Worm (Caenorhabditis elegans): Measurements from ENCODE around the gene catp-3.
A peak's percentile ranks its signal among the peaks of the same experiment; 100 is the strongest.

catp-3 gene

ce11 chrV:8031121-8031520 lies 44.7 kb upstream of the catp-3 start, which contains the start of gene vars-1 (continued):
- peak; percentile 66 for TF ChIP-seq tbx-2 (tag; optimal IDR thresholded peaks at IDR 0.05)
- TF ChIP-seq nhr-85 (tag) = peak; percentile 65
- TF ChIP-seq fkh-4 (tag; optimal IDR thresholded peaks at IDR 0.05; ENCODE audit: borderline replicate concordance) = no peak
- TF ChIP-seq unc-86 (tag; optimal IDR thresholded peaks at IDR 0.05) = peak; percentile 39
- no peak for TF ChIP-seq nhr-11 (tag; optimal IDR thresholded peaks at IDR 0.05)
- TF ChIP-seq blmp-1 (tag; optimal IDR thresholded peaks at IDR 0.05) = peak; percentile 70
- TF ChIP-seq dpl-1 (GFP tag; optimal IDR thresholded peaks at IDR 0.05) = peak; percentile 92 to 97 (median 97)
- no peak for TF ChIP-seq C34B4.2 (tag; optimal IDR thresholded peaks at IDR 0.05)
- no peak for TF ChIP-seq nhr-76 (tag; optimal IDR thresholded peaks at IDR 0.05)
- no peak for TF ChIP-seq pqm-1 (tag; optimal IDR thresholded peaks at IDR 0.05)
- peak; percentile 10 for TF ChIP-seq elt-2 (tag; optimal IDR thresholded peaks at IDR 0.05)
- TF ChIP-seq egl-27 (tag; optimal IDR thresholded peaks at IDR 0.05) = no peak
- peak; percentile 61 for TF ChIP-seq nhr-90 (tag; optimal IDR thresholded peaks at IDR 0.05; ENCODE audit: poor library complexity)
- TF ChIP-seq C04F5.9 (tag; optimal IDR thresholded peaks at IDR 0.05) = no peak
- TF ChIP-seq unc-30 (tag; optimal IDR thresholded peaks at IDR 0.05) = no peak
- peak; percentile 51 for TF ChIP-seq dsc-1 (tag; optimal IDR thresholded peaks at IDR 0.05)
- no peak for TF ChIP-seq vab-15 (tag; optimal IDR thresholded peaks at IDR 0.05)
- TF ChIP-seq F16B12.6 (tag; optimal IDR thresholded peaks at IDR 0.05) = peak; percentile 52
- TF ChIP-seq nhr-84 (tag; optimal IDR thresholded peaks at IDR 0.05) = no peak
- TF ChIP-seq lsy-2 (tag; optimal IDR thresholded peaks at IDR 0.05) = peak; percentile 74 to 84
- no peak for TF ChIP-seq mep-1 (tag; optimal IDR thresholded peaks at IDR 0.05)
- TF ChIP-seq fos-1 (tag; optimal IDR thresholded peaks at IDR 0.05) = peak; percentile 18
- TF ChIP-seq xbp-1 (tag; optimal IDR thresholded peaks at IDR 0.05) = peak; percentile 58
- peak; percentile 0 for TF ChIP-seq aly-2 (tag; optimal IDR thresholded peaks at IDR 0.05)
- peak; percentile 40 for TF ChIP-seq lin-15B (tag; optimal IDR thresholded peaks at IDR 0.05)

- no peak for TF ChIP-seq nhr-20 (tag; optimal IDR thresholded peaks at IDR 0.05)
- TF ChIP-seq fkh-4 (tag; optimal IDR thresholded peaks at IDR 0.05; ENCODE audit: borderline replicate concordance) = no peak
These were observed 41.0 kb upstream of the catp-3 start, which contains the start of gene algn-12 for ce11 chrV:8034811-8035210. algn-12 (plus strand) TSS chrV:8035111.

- no peak for TF ChIP-seq nhr-19 (GFP tag; conservative IDR thresholded peaks at IDR 0.05)
- no peak for TF ChIP-seq ces-1 (GFP tag; optimal IDR thresholded peaks at IDR 0.05)
- no peak for TF ChIP-seq tbx-2 (tag; optimal IDR thresholded peaks at IDR 0.05)
- TF ChIP-seq nhr-11 (tag; optimal IDR thresholded peaks at IDR 0.05) = no peak
- no peak for TF ChIP-seq efl-3 (GFP tag; optimal IDR thresholded peaks at IDR 0.05)
- no peak for TF ChIP-seq nhr-47 (tag; optimal IDR thresholded peaks at IDR 0.05)
- no peak for TF ChIP-seq dsc-1 (tag; optimal IDR thresholded peaks at IDR 0.05)
- no peak for TF ChIP-seq ets-5 (GFP tag; IDR thresholded peaks at IDR 0.05)
- TF ChIP-seq blmp-1 (tag; optimal IDR thresholded peaks at IDR 0.05) = no peak
- TF ChIP-seq hlh-17 (GFP tag; optimal IDR thresholded peaks at IDR 0.05; ENCODE audit: borderline replicate concordance) = no peak
- no peak for TF ChIP-seq mef-2 (tag; optimal IDR thresholded peaks at IDR 0.05)
- no peak for TF ChIP-seq hpl-2 (GFP tag; optimal IDR thresholded peaks at IDR 0.05)
- no peak for TF ChIP-seq C34B4.2 (tag; optimal IDR thresholded peaks at IDR 0.05)
- no peak for TF ChIP-seq elt-3 (tag; optimal IDR thresholded peaks at IDR 0.05)
- no peak for TF ChIP-seq mep-1 (tag; optimal IDR thresholded peaks at IDR 0.05)
- no peak for TF ChIP-seq aly-2 (tag; optimal IDR thresholded peaks at IDR 0.05)
These were observed 39.9 kb upstream of the catp-3 start, which contains the start of gene ZC513.14 for ce11 chrV:8035947-8036346. ZC513.14 (minus strand) TSS chrV:8036047.

ce11 chrV:8039085-8039525 lies 36.7 kb upstream of the catp-3 start:
- TF ChIP-seq nhr-47 (tag; optimal IDR thresholded peaks at IDR 0.05) (peak; percentile 28), zip-4 (GFP tag; optimal IDR thresholded peaks at IDR 0.05) (no peak), nhr-85 (tag) (peak; percentile 77), fos-1 (tag; optimal IDR thresholded peaks at IDR 0.05) (no peak), snu-23 (GFP tag; optimal IDR thresholded peaks at IDR 0.05) (peak; percentile 46), lin-39 (tag; optimal IDR thresholded peaks at IDR 0.05) (no peak), nhr-71 (tag; optimal IDR thresholded peaks at IDR 0.05) (peak; percentile 57), nhr-19 (GFP tag; conservative IDR thresholded peaks at IDR 0.05) (peak; percentile 13), blmp-1 (tag; optimal IDR thresholded peaks at IDR 0.05) (peak; percentile 27), lsy-2 (tag; optimal IDR thresholded peaks at IDR 0.05) (peak; percentile 30 to 32), nhr-90 (tag; optimal IDR thresholded peaks at IDR 0.05; ENCODE audit: poor library complexity) (peak; percentile 66), mep-1 (tag; optimal IDR thresholded peaks at IDR 0.05) (peak; percentile 40), elt-3 (tag; optimal IDR thresholded peaks at IDR 0.05) (peak in 2 of 6 experiments; percentile 42 to 73), grh-1 (GFP tag; IDR thresholded peaks at IDR 0.05) (peak; percentile 46), nhr-20 (tag; optimal IDR thresholded peaks at IDR 0.05) (peak; percentile 48), ztf-4 (tag; optimal IDR thresholded peaks at IDR 0.05) (peak; percentile 72), swsn-7 (tag; optimal IDR thresholded peaks at IDR 0.05) (peak; percentile 13), lin-35 (GFP tag; optimal IDR thresholded peaks at IDR 0.05) (peak in 1 of 2 experiments; percentile 26), ceh-90 (tag; optimal IDR thresholded peaks at IDR 0.05) (no peak)
